Worm (Caenorhabditis elegans) whole organism, L1 larva: ENCODE data around the gene Y8A9A.2.

ENCODE experiments used
- C34B4.2 ChIP-seq: sonication (generic microtip); optimal IDR thresholded peaks from 2 replicates; lab custom pipeline; 2017; ENCODE audit warnings: mild to moderate bottlenecking, missing genetic modification characterization, missing compliant biosample characterization
- F16B12.6 ChIP-seq: fragments of 150-350 bp; optimal IDR thresholded peaks from 2 replicates; lab custom pipeline; 2014; ENCODE audit warnings: missing biosample characterization, missing genetic modification characterization
- aha-1 ChIP-seq: fragments of 150-350 bp; optimal IDR thresholded peaks from 2 replicates; lab custom pipeline; 2014; ENCODE audit warnings: missing biosample characterization, missing genetic modification characterization
- blmp-1 ChIP-seq: fragments of 150-350 bp; optimal IDR thresholded peaks from 2 replicates; lab custom pipeline; 2014; ENCODE audit warnings: missing biosample characterization, missing genetic modification characterization
- ceh-63 ChIP-seq: fragments of 200-800 bp; sonication (Bioruptor generic); optimal IDR thresholded peaks from 2 replicates; lab custom pipeline; 2018; ENCODE audit warnings: mild to moderate bottlenecking, missing genetic modification characterization, missing compliant biosample characterization
- ceh-8 ChIP-seq: fragments of 200-800 bp; sonication (Bioruptor generic); optimal IDR thresholded peaks from 2 replicates; lab custom pipeline; 2018; ENCODE audit warnings: mild to moderate bottlenecking, missing genetic modification characterization, moderate library complexity, missing compliant biosample characterization
- ces-1 ChIP-seq: fragments of 150-350 bp; optimal IDR thresholded peaks from 2 replicates; lab custom pipeline; 2014; ENCODE audit warnings: missing biosample characterization, missing genetic modification reagents, missing genetic modification characterization
- dpl-1 ChIP-seq, 3 experiments: fragments of 150-350 bp in 2 of 3; sonication (generic microtip) in 1 of 3; optimal IDR thresholded peaks; 2 replicates each; lab custom pipeline; 2014 to 2017; ENCODE audit warnings: missing biosample characterization in 3 of 3, missing genetic modification characterization in 3 of 3, missing genetic modification reagents in 3 of 3
- efl-1 ChIP-seq, 4 experiments: fragments of 150-350 bp; optimal IDR thresholded peaks in 3 of 4; peaks in 1 of 4; 1 replicate in 1 of 4; 2 replicates in 3 of 4; lab custom pipeline; 2014; ENCODE audit warnings: missing biosample characterization in 2 of 4, missing genetic modification characterization in 2 of 4, missing genetic modification reagents in 2 of 4
- egl-13 ChIP-seq: sonication (generic microtip); optimal IDR thresholded peaks from 2 replicates; lab custom pipeline; 2016; ENCODE audit warnings: missing genotype, missing genetic modification reagents, missing genetic modification characterization, missing compliant biosample characterization
- elt-2 ChIP-seq: sonication (generic microtip); optimal IDR thresholded peaks from 2 replicates; lab custom pipeline; 2016; ENCODE audit warnings: missing genetic modification characterization, mild to moderate bottlenecking, inconsistent platforms, missing compliant biosample characterization, missing genetic modification reagents
- fkh-4 ChIP-seq: sonication (generic microtip); optimal IDR thresholded peaks from 2 replicates; lab custom pipeline; 2016; ENCODE audit warnings: missing compliant biosample characterization, missing genetic modification characterization, borderline replicate concordance
- fkh-8 ChIP-seq: sonication (generic microtip); optimal IDR thresholded peaks from 2 replicates; lab custom pipeline; 2016; ENCODE audit warnings: mild to moderate bottlenecking, missing genetic modification characterization, missing compliant biosample characterization
- grh-1 ChIP-seq: fragments of 200-800 bp; sonication (Bioruptor generic); IDR thresholded peaks from 2 replicates; pipeline ENCODE4 v1.3.6; 2022; ENCODE audit warnings: missing genetic modification reagents, missing genetic modification characterization, missing compliant biosample characterization
- hlh-17 ChIP-seq: fragments of 200-800 bp; sonication (Bioruptor generic); optimal IDR thresholded peaks from 2 replicates; lab custom pipeline; 2018; ENCODE audit warnings: missing genetic modification characterization, mild to moderate bottlenecking, missing compliant biosample characterization, moderate library complexity, borderline replicate concordance
- irx-1 ChIP-seq: sonication (generic microtip); optimal IDR thresholded peaks from 2 replicates; lab custom pipeline; 2016; ENCODE audit warnings: missing genetic modification characterization, missing compliant biosample characterization
- isw-1 ChIP-seq: fragments of 200-800 bp; sonication (Bioruptor generic); IDR thresholded peaks from 2 replicates; pipeline ENCODE4 v1.3.6; 2022; ENCODE audit warnings: missing genetic modification characterization, missing compliant biosample characterization
- jun-1 ChIP-seq: fragments of 150-350 bp; optimal IDR thresholded peaks from 2 replicates; lab custom pipeline; 2014; ENCODE audit warnings: missing biosample characterization, missing genetic modification reagents, missing genetic modification characterization
- lin-35 ChIP-seq, 2 experiments: fragments of 150-350 bp; optimal IDR thresholded peaks; 2 replicates each; lab custom pipeline; 2014; ENCODE audit warnings: missing biosample characterization in 2 of 2, missing genetic modification characterization in 2 of 2, missing genetic modification reagents in 2 of 2
- lin-39 ChIP-seq: fragments of 150-350 bp; optimal IDR thresholded peaks from 2 replicates; lab custom pipeline; 2014; ENCODE audit warnings: missing biosample characterization, missing genetic modification reagents, missing genetic modification characterization
- lsy-2 ChIP-seq, 2 experiments: fragments of 150-350 bp; optimal IDR thresholded peaks; 2 replicates each; lab custom pipeline; 2014; ENCODE audit warnings: missing biosample characterization in 2 of 2, missing genetic modification characterization in 2 of 2
- mab-9 ChIP-seq: fragments of 200-800 bp; sonication (Bioruptor generic); IDR thresholded peaks from 2 replicates; pipeline ENCODE4 v1.3.6; 2022; ENCODE audit warnings: missing genetic modification reagents, missing genetic modification characterization, missing compliant biosample characterization
- nhr-19 ChIP-seq: fragments of 200-800 bp; sonication (Bioruptor generic); conservative IDR thresholded peaks from 2 replicates; pipeline ENCODE4 v1.3.6; 2022; ENCODE audit warnings: missing genetic modification characterization, missing compliant biosample characterization
- nhr-20 ChIP-seq: sonication (generic microtip); optimal IDR thresholded peaks from 2 replicates; lab custom pipeline; 2016; ENCODE audit warnings: mild to moderate bottlenecking, missing genetic modification characterization, missing compliant biosample characterization
- nhr-47 ChIP-seq: sonication (generic microtip); optimal IDR thresholded peaks from 2 replicates; lab custom pipeline; 2016; ENCODE audit warnings: mild to moderate bottlenecking, missing genetic modification characterization, moderate library complexity, missing compliant biosample characterization
- nhr-71 ChIP-seq: sonication (generic microtip); optimal IDR thresholded peaks from 2 replicates; lab custom pipeline; 2016; ENCODE audit warnings: mild to moderate bottlenecking, missing genetic modification characterization, moderate library complexity, missing compliant biosample characterization
- nhr-77 ChIP-seq: fragments of 150-350 bp; optimal IDR thresholded peaks from 2 replicates; lab custom pipeline; 2014; ENCODE audit warnings: missing biosample characterization, missing genetic modification characterization
- nhr-90 ChIP-seq: sonication (generic microtip); optimal IDR thresholded peaks from 2 replicates; lab custom pipeline; 2016; ENCODE audit warnings: mild to moderate bottlenecking, missing genetic modification characterization, missing compliant biosample characterization; ENCODE audit not compliant: poor library complexity
- snu-23 ChIP-seq: sonication (generic microtip); optimal IDR thresholded peaks from 2 replicates; lab custom pipeline; 2016; ENCODE audit warnings: missing genetic modification characterization, missing compliant biosample characterization
- sox-4 ChIP-seq: sonication (generic microtip); optimal IDR thresholded peaks from 2 replicates; lab custom pipeline; 2016; ENCODE audit warnings: missing genetic modification characterization, missing compliant biosample characterization
- swsn-7 ChIP-seq: sonication (generic microtip); optimal IDR thresholded peaks from 2 replicates; lab custom pipeline; 2016; ENCODE audit warnings: missing genetic modification characterization, missing compliant biosample characterization
- tbx-2 ChIP-seq: sonication (generic microtip); optimal IDR thresholded peaks from 2 replicates; lab custom pipeline; 2016; ENCODE audit warnings: missing genetic modification characterization, missing compliant biosample characterization
- tlp-1 ChIP-seq: fragments of 150-350 bp; optimal IDR thresholded peaks from 2 replicates; lab custom pipeline; 2014; ENCODE audit warnings: missing biosample characterization, missing genetic modification characterization
- unc-30 ChIP-seq: sonication (generic microtip); optimal IDR thresholded peaks from 2 replicates; lab custom pipeline; 2017; ENCODE audit warnings: missing biosample characterization, missing genetic modification characterization
- xbp-1 ChIP-seq: sonication (generic microtip); optimal IDR thresholded peaks from 2 replicates; lab custom pipeline; 2016; ENCODE audit warnings: missing genetic modification characterization, missing compliant biosample characterization
- zag-1 ChIP-seq: fragments of 150-350 bp; optimal IDR thresholded peaks from 2 replicates; lab custom pipeline; 2014; ENCODE audit warnings: missing biosample characterization, missing genetic modification characterization

Gene Y8A9A.2

DNA sequence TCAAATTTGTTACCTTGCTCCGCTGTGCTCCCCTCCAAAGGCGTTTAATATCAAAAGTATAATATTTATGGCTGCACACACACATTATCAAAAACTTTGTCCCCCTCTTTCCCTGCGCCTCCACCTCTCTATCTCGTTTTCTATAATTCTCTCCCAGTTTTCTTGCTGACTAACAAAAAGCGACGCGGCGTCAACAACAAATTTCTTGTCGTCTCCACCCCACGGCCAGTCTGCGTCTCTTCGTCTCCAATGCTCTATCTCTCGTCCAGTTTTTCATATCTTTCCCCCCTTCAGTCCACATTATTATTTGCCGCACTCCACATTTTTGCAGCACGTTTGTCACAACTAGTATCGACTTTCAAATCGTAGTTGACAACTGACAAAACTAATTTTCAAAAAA is 15.1 kb downstream of the Y8A9A.2 start (continued):
- TF ChIP-seq fkh-8 (peak; percentile 73), zag-1 (no peak), snu-23 (GFP tag; lab: Kevin White, UChicago) (peak; percentile 51), aha-1 (no peak), isw-1 (GFP tag; lab: Robert Waterston, UW) (no peak)

DNA sequence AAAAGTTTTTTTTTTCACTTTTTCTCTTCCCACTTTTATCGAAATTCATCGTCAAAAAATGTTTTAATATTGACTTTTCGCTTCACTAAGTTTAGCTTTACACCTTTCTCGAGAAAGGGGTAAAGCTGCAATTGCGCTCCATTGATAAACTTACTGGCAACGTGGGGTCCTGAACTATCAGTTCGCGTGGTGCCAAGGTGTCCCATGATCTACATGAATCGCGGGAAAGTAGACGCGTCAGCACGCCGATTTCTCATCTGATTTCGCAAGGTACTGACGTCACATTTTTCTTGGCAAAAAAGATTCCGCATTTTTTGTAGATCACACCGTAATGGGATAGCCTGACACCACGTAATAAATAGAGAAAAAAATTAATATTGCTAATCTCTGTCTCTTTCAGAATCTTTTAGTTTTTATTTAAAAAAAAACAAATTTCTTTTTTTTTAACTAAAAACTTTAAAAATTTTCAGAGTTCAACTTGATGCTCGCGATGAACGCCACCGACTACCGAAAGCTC is 16.5 kb downstream of the Y8A9A.2 start, which contains the start of gene lido-15:
Gene lido-15 (plus strand): TSS at position 467 of the 517 bp plus-strand sequence.
- TF ChIP-seq efl-1 (optimal IDR thresholded peaks at IDR 0.05; lab: Kevin White, UChicago), result peak in 1 of 2 experiments; percentile 5
- no peak for TF ChIP-seq efl-1 (GFP tag; optimal IDR thresholded peaks at IDR 0.05 in 1 of 2; lab: Kevin White, UChicago)
- TF ChIP-seq nhr-71 (tag; lab: Kevin White, UChicago), result no peak
- TF ChIP-seq irx-1 (tag; lab: Kevin White, UChicago), result no peak
- TF ChIP-seq mab-9 (GFP tag; lab: Robert Waterston, UW), result no peak
- no peak for TF ChIP-seq zag-1
- TF ChIP-seq egl-13 (tag; lab: Kevin White, UChicago), result no peak
- no peak for TF ChIP-seq C34B4.2 (tag; lab: Kevin White, UChicago)

DNA sequence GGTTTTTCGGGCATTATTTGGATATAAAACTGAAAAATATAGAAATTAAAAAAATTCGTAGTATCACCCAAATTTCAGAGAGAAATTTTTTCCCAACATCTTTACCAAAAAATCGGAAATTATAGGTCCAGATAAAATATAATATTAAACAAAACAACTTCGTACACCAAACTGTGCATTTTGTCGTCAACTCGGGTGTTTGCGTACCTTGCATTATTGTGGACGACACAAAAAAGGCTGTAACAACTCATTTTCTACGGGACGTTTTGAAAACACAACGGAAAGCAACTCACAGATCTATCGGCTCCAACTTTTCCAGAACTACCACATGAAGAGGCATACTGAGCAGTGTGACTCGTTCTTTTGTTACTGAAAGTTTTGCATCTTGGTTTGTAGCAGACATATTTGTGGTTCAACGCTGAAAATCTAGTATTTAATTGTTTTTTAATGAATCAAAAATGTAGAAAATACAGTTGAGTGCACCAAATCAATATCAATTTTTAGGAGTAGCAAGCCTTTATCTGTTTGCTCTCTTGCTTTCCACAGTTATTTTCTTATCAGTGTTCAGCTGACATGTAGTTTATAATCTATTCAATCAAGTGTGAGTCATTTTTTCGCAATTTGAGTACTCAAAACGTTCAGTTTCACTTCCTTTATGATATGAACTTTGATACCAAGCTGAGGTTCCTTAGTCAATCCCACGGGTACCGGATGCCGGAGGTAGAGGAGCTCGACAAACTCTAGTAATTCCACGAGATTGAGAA is 20.2 kb downstream of the Y8A9A.2 start:
- no peak for TF ChIP-seq blmp-1 (tag; lab: Kevin White, UChicago)
- TF ChIP-seq lin-39 (tag; lab: Kevin White, UChicago), result no peak
- TF ChIP-seq tlp-1 (tag; lab: Kevin White, UChicago), result no peak
- TF ChIP-seq F16B12.6 (tag; lab: Kevin White, UChicago), result peak; percentile 79
- TF ChIP-seq dpl-1 (GFP tag; optimal IDR thresholded peaks at IDR 0.05; lab: Kevin White, UChicago), result peak in 2 of 3 experiments; percentile 21 to 53
- TF ChIP-seq xbp-1, result no peak
- TF ChIP-seq ceh-8, result no peak
- TF ChIP-seq nhr-90 (tag; lab: Kevin White, UChicago), result peak; percentile 15
- TF ChIP-seq nhr-71 (tag; lab: Kevin White, UChicago), result peak; percentile 14
- TF ChIP-seq sox-4 (tag; lab: Kevin White, UChicago), result no peak
- no peak for TF ChIP-seq fkh-4 (tag; lab: Kevin White, UChicago)
- TF ChIP-seq grh-1 (GFP tag; lab: Robert Waterston, UW), result no peak
- TF ChIP-seq efl-1 (optimal IDR thresholded peaks at IDR 0.05; lab: Kevin White, UChicago), result peak; percentile 34 to 55
- TF ChIP-seq efl-1 (GFP tag; optimal IDR thresholded peaks at IDR 0.05 in 1 of 2; lab: Kevin White, UChicago), result peak; percentile 39 to 68
- no peak for TF ChIP-seq unc-30
- peak; percentile 21 for TF ChIP-seq nhr-20 (tag; lab: Kevin White, UChicago)
- TF ChIP-seq lsy-2 (tag; optimal IDR thresholded peaks at IDR 0.05; lab: Kevin White, UChicago), result peak; percentile 26
- TF ChIP-seq nhr-77 (tag; lab: Kevin White, UChicago), result no peak
- peak; percentile 83 for TF ChIP-seq elt-2 (tag; lab: Kevin White, UChicago)
- TF ChIP-seq ceh-63 (GFP tag; lab: Kevin White, UChicago), result no peak
- TF ChIP-seq fkh-8, result no peak
- TF ChIP-seq tbx-2, result no peak
- peak; percentile 31 for TF ChIP-seq nhr-47
- no peak for TF ChIP-seq nhr-19
- no peak for TF ChIP-seq jun-1 (tag; lab: Kevin White, UChicago)
- TF ChIP-seq lin-35 (GFP tag; optimal IDR thresholded peaks at IDR 0.05; lab: Kevin White, UChicago), result peak in 1 of 2 experiments; percentile 15
- TF ChIP-seq swsn-7, result peak; percentile 0
- TF ChIP-seq mab-9 (GFP tag; lab: Robert Waterston, UW), result no peak
- peak; percentile 11 for TF ChIP-seq snu-23 (GFP tag; lab: Kevin White, UChicago)
- TF ChIP-seq isw-1 (GFP tag; lab: Robert Waterston, UW), result no peak
- no peak for TF ChIP-seq ces-1
- no peak for TF ChIP-seq hlh-17 (GFP tag; lab: Kevin White, UChicago)
- no peak for TF ChIP-seq egl-13 (tag; lab: Kevin White, UChicago)
